1 fruit fly cellular context compared by ENCODE assay signal in genomic region chr3R:28676870-28677526, dm6.
TF ChIP-seq lines count a peak whose summit lies in the region.

No protein-coding gene starts in this region.

TF ChIP-seq in whole organism, embryonic, 481 proteins besides CTCF, POLR2A, EP300 and RAD21 (continued from another document and continues in another):
- TF ChIP-seq lilli (GFP tag; optimal IDR thresholded peaks at IDR 0.05; lab: Kevin White, UChicago) (peak; percentile 67), ttk (GFP tag; IDR thresholded peaks at IDR 0.05; lab: Robert Waterston, UW) (peak; percentile 46; the same call in 1 of the 2 replicates), vnd (GFP tag; IDR thresholded peaks at IDR 0.05; lab: Robert Waterston, UW; ENCODE audit: partially characterized antibody) (no peak), CG2712 (tag; optimal IDR thresholded peaks at IDR 0.05; lab: Kevin White, UChicago) (peak; percentile 43), CG18599 (GFP tag; optimal IDR thresholded peaks at IDR 0.05; lab: Kevin White, UChicago) (peak; percentile 63), CG2678 (tag; optimal IDR thresholded peaks at IDR 0.05; lab: Kevin White, UChicago) (peak; percentile 75), Sox100B (GFP tag; optimal IDR thresholded peaks at IDR 0.05; lab: Kevin White, UChicago) (peak; percentile 6), Xrp1 (GFP tag; IDR thresholded peaks at IDR 0.05; lab: Robert Waterston, UW) (peak; percentile 43; the same call in 1 of the 2 replicates), CG11560 (tag; IDR thresholded peaks at IDR 0.05; lab: Robert Waterston, UW) (no peak; the same call in 2 of the 3 replicates), CG32767 (GFP tag; IDR thresholded peaks at IDR 0.05; lab: Robert Waterston, UW) (0 out of 2 replicates have a peak, but pooled peaks have one; percentile 33), fu2 (GFP tag; optimal IDR thresholded peaks at IDR 0.05; lab: Kevin White, UChicago) (no peak), CkIIα-i1 (GFP tag; IDR thresholded peaks at IDR 0.05; lab: Robert Waterston, UW) (peak; percentile 53; the same call in 1 of the 2 replicates), ems (GFP tag; optimal IDR thresholded peaks at IDR 0.05; lab: Kevin White, UChicago) (peak; percentile 1), CG1792 (GFP tag; optimal IDR thresholded peaks at IDR 0.05; lab: Kevin White, UChicago) (no peak), scrt (GFP tag; optimal IDR thresholded peaks at IDR 0.05; lab: Kevin White, UChicago) (peak; percentile 13), CG32772 (GFP tag; IDR thresholded peaks at IDR 0.05; lab: Robert Waterston, UW) (peak; percentile 20; the same call in 1 of the 2 replicates), CG14050 (GFP tag; IDR thresholded peaks at IDR 0.05; lab: Robert Waterston, UW) (peak; percentile 27; the same call in 1 of the 3 replicates), H15 (GFP tag; IDR thresholded peaks at IDR 0.05; lab: Robert Waterston, UW) (peak; percentile 71), CG10209 (GFP tag; optimal IDR thresholded peaks at IDR 0.05; lab: Kevin White, UChicago) (peak; percentile 47), kay (GFP tag; optimal IDR thresholded peaks at IDR 0.05; lab: Kevin White, UChicago) (peak; percentile 30), tap (tag; optimal IDR thresholded peaks at IDR 0.05; lab: Kevin White, UChicago) (peak; percentile 68), CG11695 (GFP tag; IDR thresholded peaks at IDR 0.05; lab: Robert Waterston, UW) (peak; percentile 60; the same call in 2 of the 3 replicates), onecut (GFP tag; IDR thresholded peaks at IDR 0.05; lab: Robert Waterston, UW) (0 out of 2 replicates have a peak, but pooled peaks have one; percentile 23), CG11696 (GFP tag; IDR thresholded peaks at IDR 0.05; lab: Robert Waterston, UW) (0 out of 2 replicates have a peak, but pooled peaks have one; percentile 47), CG12071 (GFP tag; optimal IDR thresholded peaks at IDR 0.05; lab: Kevin White, UChicago) (peak; percentile 38), Vsx1 (GFP tag; optimal IDR thresholded peaks at IDR 0.05; lab: Kevin White, UChicago) (peak; percentile 33), Nf-YC (tag; optimal IDR thresholded peaks at IDR 0.05; lab: Kevin White, UChicago) (no peak), CG12391 (tag; optimal IDR thresholded peaks at IDR 0.05; lab: Kevin White, UChicago) (peak; percentile 48), CG7839 (tag; optimal IDR thresholded peaks at IDR 0.05; lab: Kevin White, UChicago) (peak; percentile 73), HLH4C (GFP tag; IDR thresholded peaks at IDR 0.05; lab: Robert Waterston, UW; ENCODE audit: partially characterized antibody) (no peak), NFAT (GFP tag; IDR thresholded peaks at IDR 0.05; lab: Robert Waterston, UW) (peak; percentile 57; the same call in 1 of the 2 replicates), zfh2 (GFP tag; optimal IDR thresholded peaks at IDR 0.05; lab: Kevin White, UChicago) (peak; percentile 40), al (GFP tag; IDR thresholded peaks at IDR 0.05; lab: Robert Waterston, UW) (peak; percentile 62; the same call in 1 of the 2 replicates), CG43689 (GFP tag; IDR thresholded peaks at IDR 0.05; lab: Robert Waterston, UW) (peak; percentile 65), CG6689 (GFP tag; IDR thresholded peaks at IDR 0.05; lab: Robert Waterston, UW) (peak; percentile 55), CG4730 (GFP tag; IDR thresholded peaks at IDR 0.05; lab: Robert Waterston, UW) (peak; percentile 56), Six4 (GFP tag; optimal IDR thresholded peaks at IDR 0.05; lab: Kevin White, UChicago) (peak; percentile 4), D19B (GFP tag; optimal IDR thresholded peaks at IDR 0.05; lab: Kevin White, UChicago) (peak; percentile 14), da (GFP tag; optimal IDR thresholded peaks at IDR 0.05; lab: Kevin White, UChicago) (no peak), CG14667 (GFP tag; IDR thresholded peaks at IDR 0.05; lab: Robert Waterston, UW) (peak; percentile 27; the same call in 1 of the 2 replicates), nerfin-2 (GFP tag; IDR thresholded peaks at IDR 0.05; lab: Robert Waterston, UW; ENCODE audit: partially characterized antibody) (no peak), CG10431 (GFP tag; optimal IDR thresholded peaks at IDR 0.05; lab: Kevin White, UChicago) (no peak), PHDP (tag; optimal IDR thresholded peaks at IDR 0.05; lab: Kevin White, UChicago) (peak; percentile 68), bsh (GFP tag; optimal IDR thresholded peaks at IDR 0.05; lab: Kevin White, UChicago) (peak in 1 of 2 experiments; percentile 6), eve (GFP tag; optimal IDR thresholded peaks at IDR 0.05; lab: Kevin White, UChicago) (peak in 1 of 2 experiments; percentile 37), grn (GFP tag; optimal IDR thresholded peaks at IDR 0.05; lab: Kevin White, UChicago) (no peak), CG8281 (tag; optimal IDR thresholded peaks at IDR 0.05; lab: Kevin White, UChicago) (peak; percentile 16), dimm (GFP tag; IDR thresholded peaks at IDR 0.05; lab: Robert Waterston, UW) (peak; percentile 32; the same call in 1 of the 2 replicates), Sox102F (GFP tag; optimal IDR thresholded peaks at IDR 0.05; lab: Kevin White, UChicago) (peak; percentile 64), CG33557 (GFP tag; optimal IDR thresholded peaks at IDR 0.05; lab: Kevin White, UChicago) (no peak), CG10462 (GFP tag; optimal IDR thresholded peaks at IDR 0.05; lab: Kevin White, UChicago) (no peak), CG10274 (GFP tag; optimal IDR thresholded peaks at IDR 0.05; lab: Kevin White, UChicago) (no peak), Hmx (GFP tag; optimal IDR thresholded peaks at IDR 0.05; lab: Kevin White, UChicago) (no peak), Ets65A (GFP tag; lab: Kevin White, UChicago) (peak; percentile 90), Ets97D (GFP tag; optimal IDR thresholded peaks at IDR 0.05; lab: Kevin White, UChicago) (no peak), ewg (GFP tag; optimal IDR thresholded peaks at IDR 0.05; lab: Kevin White, UChicago) (peak; percentile 1), CG15011 (GFP tag; optimal IDR thresholded peaks at IDR 0.05; lab: Kevin White, UChicago) (no peak), CG2889 (GFP tag; IDR thresholded peaks at IDR 0.05; lab: Robert Waterston, UW) (0 out of 3 replicates have a peak, but pooled peaks have one; percentile 12), MBD-R2 (GFP tag; IDR thresholded peaks at IDR 0.05; lab: Robert Waterston, UW) (peak; percentile 23; the same call in 1 of the 2 replicates), bowl (GFP tag; IDR thresholded peaks at IDR 0.05; lab: Robert Waterston, UW) (no peak), dmrt99B (tag; optimal IDR thresholded peaks at IDR 0.05; lab: Kevin White, UChicago) (peak; percentile 71), CHES-1-like (GFP tag; optimal IDR thresholded peaks at IDR 0.05; lab: Kevin White, UChicago) (no peak), Hey (tag; optimal IDR thresholded peaks at IDR 0.05; lab: Kevin White, UChicago) (no peak), sd (tag; optimal IDR thresholded peaks at IDR 0.05; lab: Kevin White, UChicago) (peak; percentile 57), CG31388 (GFP tag; optimal IDR thresholded peaks at IDR 0.05; lab: Kevin White, UChicago) (no peak), jing (GFP tag; optimal IDR thresholded peaks at IDR 0.05; lab: Kevin White, UChicago) (no peak), gsb (GFP tag; IDR thresholded peaks at IDR 0.05; lab: Robert Waterston, UW) (peak; percentile 62), TFAM (GFP tag; optimal IDR thresholded peaks at IDR 0.05; lab: Kevin White, UChicago) (no peak), CG2120 (GFP tag; optimal IDR thresholded peaks at IDR 0.05; lab: Kevin White, UChicago) (peak; percentile 74), fd96Cb (tag; optimal IDR thresholded peaks at IDR 0.05; lab: Kevin White, UChicago) (peak; percentile 42), E2f2 (GFP tag; IDR thresholded peaks at IDR 0.05; lab: Robert Waterston, UW) (peak; percentile 12; the same call in 1 of the 2 replicates), CG10147 (GFP tag; optimal IDR thresholded peaks at IDR 0.05; lab: Kevin White, UChicago) (no peak), bbx (GFP tag; IDR thresholded peaks at IDR 0.05; lab: Robert Waterston, UW; ENCODE audit: partially characterized antibody) (no peak), CG13296 (GFP tag; optimal IDR thresholded peaks at IDR 0.05; lab: Kevin White, UChicago) (peak; percentile 68), Deaf1 (tag; optimal IDR thresholded peaks at IDR 0.05; lab: Kevin White, UChicago) (peak; percentile 28), hkb (optimal IDR thresholded peaks at IDR 0.05; lab: Kevin White, UChicago) (no peak), hkb (GFP tag; IDR thresholded peaks at IDR 0.05; lab: Robert Waterston, UW) (peak; percentile 83), Nf-YA (GFP tag; IDR thresholded peaks at IDR 0.05; lab: Robert Waterston, UW) (no peak), CG1647 (GFP tag; optimal IDR thresholded peaks at IDR 0.05; lab: Kevin White, UChicago) (no peak), lab (GFP tag; optimal IDR thresholded peaks at IDR 0.05; lab: Kevin White, UChicago) (peak; percentile 71), CG42726 (GFP tag; IDR thresholded peaks at IDR 0.05; lab: Robert Waterston, UW; ENCODE audit: partially characterized antibody) (no peak), gro (GFP tag; optimal IDR thresholded peaks at IDR 0.05; lab: Kevin White, UChicago) (peak; percentile 17), CG12219 (GFP tag; optimal IDR thresholded peaks at IDR 0.05; lab: Kevin White, UChicago) (peak; percentile 46), CG1832 (GFP tag; optimal IDR thresholded peaks at IDR 0.05; lab: Kevin White, UChicago) (no peak), CG9215 (GFP tag; IDR thresholded peaks at IDR 0.05; lab: Robert Waterston, UW) (peak; percentile 50; the same call in 1 of the 2 replicates), Dad (GFP tag; optimal IDR thresholded peaks at IDR 0.05; lab: Kevin White, UChicago) (no peak), Med (GFP tag; lab: Kevin White, UChicago) (peak; percentile 90), sna (GFP tag; IDR thresholded peaks at IDR 0.05; lab: Robert Waterston, UW; ENCODE audit: partially characterized antibody) (no peak), Hr51 (GFP tag; optimal IDR thresholded peaks at IDR 0.05; lab: Kevin White, UChicago) (peak in 1 of 2 experiments; percentile 73), Mrtf (GFP tag; IDR thresholded peaks at IDR 0.05; lab: Robert Waterston, UW) (peak; percentile 68; the same call in 1 of the 3 replicates), CG1602 (GFP tag; optimal IDR thresholded peaks at IDR 0.05; lab: Kevin White, UChicago) (no peak), ase (GFP tag; IDR thresholded peaks at IDR 0.05; lab: Robert Waterston, UW) (peak; percentile 63; the same call in 2 of the 3 replicates), gsb-n (tag; optimal IDR thresholded peaks at IDR 0.05; lab: Kevin White, UChicago) (no peak), az2 (GFP tag; optimal IDR thresholded peaks at IDR 0.05; lab: Kevin White, UChicago) (peak; percentile 20), CG14014 (GFP tag; IDR thresholded peaks at IDR 0.05; lab: Robert Waterston, UW) (peak; percentile 74), CG34422 (GFP tag; IDR thresholded peaks at IDR 0.05; lab: Robert Waterston, UW) (0 out of 3 replicates have a peak, but pooled peaks have one; percentile 56), lmd (GFP tag; IDR thresholded peaks at IDR 0.05; lab: Robert Waterston, UW) (peak; percentile 78), ken (GFP tag; IDR thresholded peaks at IDR 0.05; lab: Robert Waterston, UW) (peak; percentile 53; the same call in 1 of the 3 replicates), CG4707 (GFP tag; optimal IDR thresholded peaks at IDR 0.05; lab: Kevin White, UChicago) (no peak), CG13424 (tag; optimal IDR thresholded peaks at IDR 0.05; lab: Kevin White, UChicago) (peak; percentile 74), Rfx (GFP tag; IDR thresholded peaks at IDR 0.05; lab: Robert Waterston, UW) (peak; percentile 90), CG12769 (tag; optimal IDR thresholded peaks at IDR 0.05; lab: Kevin White, UChicago) (peak; percentile 77), Hr78 (GFP tag; optimal IDR thresholded peaks at IDR 0.05; lab: Kevin White, UChicago) (no peak), CG3726 (GFP tag; IDR thresholded peaks at IDR 0.05; lab: Robert Waterston, UW) (no peak), CG6854 (GFP tag; optimal IDR thresholded peaks at IDR 0.05; lab: Kevin White, UChicago) (peak; percentile 28), pan (optimal IDR thresholded peaks at IDR 0.05; lab: Kevin White, UChicago) (no peak), pan (GFP tag; optimal IDR thresholded peaks at IDR 0.05 in 1 of 2, IDR thresholded peaks at IDR 0.05 in 1 of 2) (peak in 1 of 2 experiments; percentile 80), Neu2 (GFP tag; optimal IDR thresholded peaks at IDR 0.05; lab: Kevin White, UChicago; ENCODE audit: borderline replicate concordance) (no peak), CG9727 (GFP tag; optimal IDR thresholded peaks at IDR 0.05; lab: Kevin White, UChicago) (peak; percentile 4), tin (GFP tag; optimal IDR thresholded peaks at IDR 0.05; lab: Kevin White, UChicago) (peak; percentile 11), CG4404 (GFP tag; IDR thresholded peaks at IDR 0.05; lab: Robert Waterston, UW) (peak; percentile 14; the same call in 1 of the 2 replicates), lbe (GFP tag; optimal IDR thresholded peaks at IDR 0.05; lab: Kevin White, UChicago) (no peak), odd (GFP tag; optimal IDR thresholded peaks at IDR 0.05; lab: Kevin White, UChicago) (no peak), CG7372 (GFP tag; IDR thresholded peaks at IDR 0.05; lab: Robert Waterston, UW) (peak; percentile 51; the same call in 1 of the 2 replicates), Blimp-1 (GFP tag; optimal IDR thresholded peaks at IDR 0.05; lab: Kevin White, UChicago) (peak; percentile 20), row (GFP tag; IDR thresholded peaks at IDR 0.05; lab: Robert Waterston, UW) (peak; percentile 62), grau (tag; optimal IDR thresholded peaks at IDR 0.05; lab: Kevin White, UChicago) (peak; percentile 68), gfzf (GFP tag; optimal IDR thresholded peaks at IDR 0.05; lab: Kevin White, UChicago) (no peak), Ssrp (tag; optimal IDR thresholded peaks at IDR 0.05; lab: Kevin White, UChicago) (peak; percentile 13), Xbp1 (GFP tag; optimal IDR thresholded peaks at IDR 0.05; lab: Kevin White, UChicago) (peak; percentile 66), Hsf (GFP tag; optimal IDR thresholded peaks at IDR 0.05; lab: Kevin White, UChicago) (peak; percentile 27), Oaz (GFP tag; IDR thresholded peaks at IDR 0.05; lab: Robert Waterston, UW) (peak; percentile 47; the same call in 1 of the 2 replicates), maf-S (GFP tag; optimal IDR thresholded peaks at IDR 0.05; lab: Kevin White, UChicago) (no peak), psq (GFP tag; optimal IDR thresholded peaks at IDR 0.05; lab: Kevin White, UChicago) (no peak), cwo (GFP tag; optimal IDR thresholded peaks at IDR 0.05; lab: Kevin White, UChicago) (peak; percentile 24), CG14710 (tag; optimal IDR thresholded peaks at IDR 0.05; lab: Kevin White, UChicago) (no peak), crol (GFP tag; IDR thresholded peaks at IDR 0.05; lab: Robert Waterston, UW) (no peak), BtbVII (GFP tag; optimal IDR thresholded peaks at IDR 0.05; lab: Kevin White, UChicago) (peak; percentile 14)
